Fruit fly (Drosophila melanogaster) whole organism, wandering third instar larva: Measurements from ENCODE around the gene lgs.
A peak's percentile ranks its signal among the peaks of the same experiment; 100 is the strongest.

ENCODE experiments used
- Abd-B ChIP-seq: fragments of >200 bp; optimal IDR thresholded peaks from 2 replicates; lab custom pipeline; 2017; ENCODE audit warnings: missing biosample characterization, missing genetic modification characterization
- CG9705 ChIP-seq: fragments of 200-800 bp; sonication (Bioruptor generic); optimal IDR thresholded peaks from 2 replicates; lab custom pipeline; 2018; ENCODE audit warnings: missing biosample characterization, mild to moderate bottlenecking, missing genetic modification characterization
- CrebA ChIP-seq: fragments of 200-800 bp; sonication (Bioruptor generic); optimal IDR thresholded peaks from 2 replicates; lab custom pipeline; 2016; ENCODE audit warnings: missing biosample characterization, mild to moderate bottlenecking, missing genetic modification characterization, borderline replicate concordance
- Dfd ChIP-seq: fragments of >200 bp; optimal IDR thresholded peaks from 2 replicates; lab custom pipeline; 2017; ENCODE audit warnings: missing biosample characterization, missing genetic modification characterization
- Dif ChIP-seq: fragments of 200-275, 200-300 bp; sonication (Bioruptor generic); optimal IDR thresholded peaks from 2 replicates; lab custom pipeline; 2018; ENCODE audit warnings: missing biosample characterization, missing genetic modification characterization; ENCODE audit not compliant: partially characterized antibody
- HLH106 ChIP-seq: fragments of 200-800 bp; optimal IDR thresholded peaks from 3 replicates; lab custom pipeline; 2019; ENCODE audit warnings: missing biosample characterization, mild to moderate bottlenecking, missing genetic modification characterization, moderate library complexity
- Hnf4 ChIP-seq: fragments of 200-800 bp; sonication (Bioruptor generic); optimal IDR thresholded peaks from 2 replicates; lab custom pipeline; 2016; ENCODE audit warnings: missing biosample characterization, mild to moderate bottlenecking, missing genetic modification characterization
- Jra ChIP-seq: sonication (Bioruptor generic); optimal IDR thresholded peaks from 2 replicates; lab custom pipeline; 2016; ENCODE audit warnings: missing biosample characterization, missing genetic modification characterization
- Myc ChIP-seq: fragments of >200 bp; optimal IDR thresholded peaks from 2 replicates; lab custom pipeline; 2017
- N ChIP-seq: fragments of >200 bp; optimal IDR thresholded peaks from 2 replicates; lab custom pipeline; 2018; ENCODE audit warnings: missing biosample characterization, missing external identifiers, missing genetic modification characterization
- OdsH ChIP-seq: fragments of 200-800 bp; sonication (Bioruptor generic); optimal IDR thresholded peaks from 2 replicates; lab custom pipeline; 2016; ENCODE audit warnings: missing biosample characterization, mild to moderate bottlenecking, missing genetic modification characterization
- Rel ChIP-seq, 2 experiments: fragments of 200-800 bp; sonication (Bioruptor generic) in 1 of 2; optimal IDR thresholded peaks; 2 replicates in 1 of 2; 3 replicates in 1 of 2; lab custom pipeline; 2016 to 2019; ENCODE audit warnings: mild to moderate bottlenecking in 2 of 2, missing biosample characterization in 2 of 2, missing genetic modification characterization in 2 of 2, moderate library complexity in 1 of 2
- Vsx2 ChIP-seq: fragments of 200-300, 225-300 bp; sonication (Bioruptor generic); optimal IDR thresholded peaks from 2 replicates; lab custom pipeline; 2018; ENCODE audit warnings: missing biosample characterization, missing genetic modification characterization; ENCODE audit not compliant: partially characterized antibody
- br ChIP-seq: fragments of 200-800 bp; sonication (Bioruptor generic); optimal IDR thresholded peaks from 2 replicates; lab custom pipeline; 2016; ENCODE audit warnings: missing biosample characterization, missing genetic modification characterization
- dl ChIP-seq, 2 experiments: fragments of 175-275, 200-275 bp in 1 of 2; fragments of 200-275 bp in 1 of 2; sonication (Bioruptor generic); optimal IDR thresholded peaks; lab custom pipeline; 2018; ENCODE audit warnings: mild to moderate bottlenecking in 2 of 2, missing biosample characterization in 2 of 2, missing genetic modification characterization in 2 of 2, moderate library complexity in 2 of 2; ENCODE audit not compliant: partially characterized antibody in 2 of 2, insufficient read depth in 1 of 2
- dmrt93B ChIP-seq: fragments of 200-800 bp; sonication (Bioruptor generic); optimal IDR thresholded peaks from 2 replicates; lab custom pipeline; 2018; ENCODE audit warnings: missing biosample characterization, mild to moderate bottlenecking, missing genetic modification characterization
- dsf ChIP-seq: sonication (Bioruptor generic); optimal IDR thresholded peaks from 2 replicates; lab custom pipeline; 2016; ENCODE audit warnings: missing biosample characterization, missing genetic modification characterization, borderline replicate concordance
- ey ChIP-seq: fragments of 200-800 bp; sonication (Bioruptor generic); optimal IDR thresholded peaks from 2 replicates; lab custom pipeline; 2016; ENCODE audit warnings: missing biosample characterization, missing genetic modification characterization
- jim ChIP-seq: fragments of 175-275, 200-325 bp; sonication (Bioruptor generic); optimal IDR thresholded peaks from 2 replicates; lab custom pipeline; 2016; ENCODE audit warnings: missing biosample characterization, mild to moderate bottlenecking, missing genetic modification characterization
- lola ChIP-seq: fragments of >200 bp; optimal IDR thresholded peaks from 2 replicates; lab custom pipeline; 2017; ENCODE audit warnings: missing biosample characterization, missing genetic modification characterization
- pan ChIP-seq: fragments of >200 bp; optimal IDR thresholded peaks from 2 replicates; lab custom pipeline; 2017
- psq ChIP-seq: fragments of 200-800 bp; sonication (Bioruptor generic); optimal IDR thresholded peaks from 3 replicates; lab custom pipeline; 2017; ENCODE audit warnings: missing biosample characterization, mild to moderate bottlenecking, missing genetic modification characterization, moderate library complexity
- sv ChIP-seq: fragments of 200-800 bp; sonication (Bioruptor generic); optimal IDR thresholded peaks from 3 replicates; lab custom pipeline; 2016; ENCODE audit warnings: missing biosample characterization, missing genetic modification characterization
- tai ChIP-seq: sonication (Bioruptor generic); optimal IDR thresholded peaks from 2 replicates; lab custom pipeline; 2016; ENCODE audit warnings: missing biosample characterization, missing genetic modification characterization
- usp ChIP-seq: fragments of >200 bp; optimal IDR thresholded peaks from 2 replicates; lab custom pipeline; 2017; ENCODE audit warnings: missing biosample characterization, missing genetic modification characterization
- woc ChIP-seq: sonication (Bioruptor generic); optimal IDR thresholded peaks from 2 replicates; lab custom pipeline; 2016; ENCODE audit warnings: missing biosample characterization, mild to moderate bottlenecking, missing genetic modification characterization

Gene lgs

DNA sequence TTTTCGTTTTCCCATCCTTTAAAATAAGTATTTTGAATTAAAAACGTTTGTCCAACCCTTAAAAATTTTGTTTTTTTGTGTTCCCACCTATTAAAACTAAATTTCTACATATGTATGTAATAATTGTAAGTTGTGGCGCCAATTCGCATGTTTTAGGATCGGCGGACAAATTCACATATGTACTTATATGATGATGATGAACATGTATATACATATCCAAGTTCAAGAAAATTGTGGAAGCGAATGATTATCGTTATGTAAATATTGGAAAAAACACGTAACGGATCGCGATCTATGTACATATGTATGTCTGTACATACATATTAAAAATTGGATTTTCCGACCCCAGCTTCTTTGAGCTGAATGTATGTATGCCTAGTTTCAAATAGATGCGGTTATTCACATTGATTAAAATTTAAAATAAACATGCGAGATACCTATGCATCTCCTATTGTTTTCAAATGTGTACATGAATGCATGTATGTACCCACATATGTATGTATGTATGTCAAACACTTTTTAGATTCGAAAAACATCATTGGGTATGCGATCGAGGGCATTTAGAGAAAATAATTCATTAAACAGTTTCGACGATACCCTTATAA lies 25.0 kb upstream of the lgs start:
- TF ChIP-seq pan (lab: Kevin White, UChicago) (no peak), Myc (lab: Kevin White, UChicago) (no peak), woc (GFP tag; lab: Kevin White, UChicago) (no peak), dsf (no peak), CrebA (no peak), dmrt93B (GFP tag; lab: Kevin White, UChicago) (no peak), Vsx2 (GFP tag; lab: Kevin White, UChicago) (no peak), jim (GFP tag; lab: Kevin White, UChicago) (no peak), lola (GFP tag; lab: Kevin White, UChicago) (no peak), usp (GFP tag; lab: Kevin White, UChicago) (no peak), Hnf4 (GFP tag; lab: Kevin White, UChicago) (no peak), HLH106 (tag; lab: Kevin White, UChicago) (no peak), Dif (GFP tag; lab: Kevin White, UChicago) (no peak)

DNA sequence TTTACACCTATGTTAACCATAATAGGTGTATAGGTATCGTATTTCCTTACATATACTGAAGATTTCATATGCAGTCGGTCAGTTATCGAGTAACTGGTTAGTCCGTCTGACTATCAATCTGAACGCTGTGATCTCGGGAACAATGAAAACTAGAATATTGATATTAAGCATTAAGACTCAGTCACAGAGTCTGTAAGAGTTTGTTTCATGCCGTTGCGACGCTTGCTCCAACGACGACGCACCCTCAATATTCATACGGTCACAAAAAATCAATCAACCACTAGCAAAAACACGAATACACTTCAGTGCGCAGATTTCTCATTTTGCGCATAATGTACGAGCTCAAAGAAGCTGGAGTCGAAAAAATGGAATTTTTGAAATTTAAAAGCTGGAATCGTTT lies 24.3 kb upstream of the lgs start:
- TF ChIP-seq Rel (GFP tag; optimal IDR thresholded peaks at IDR 0.05; lab: Kevin White, UChicago) (no peak), Rel (tag; optimal IDR thresholded peaks at IDR 0.05; lab: Kevin White, UChicago) (no peak), Dfd (GFP tag; lab: Kevin White, UChicago) (no peak)

DNA sequence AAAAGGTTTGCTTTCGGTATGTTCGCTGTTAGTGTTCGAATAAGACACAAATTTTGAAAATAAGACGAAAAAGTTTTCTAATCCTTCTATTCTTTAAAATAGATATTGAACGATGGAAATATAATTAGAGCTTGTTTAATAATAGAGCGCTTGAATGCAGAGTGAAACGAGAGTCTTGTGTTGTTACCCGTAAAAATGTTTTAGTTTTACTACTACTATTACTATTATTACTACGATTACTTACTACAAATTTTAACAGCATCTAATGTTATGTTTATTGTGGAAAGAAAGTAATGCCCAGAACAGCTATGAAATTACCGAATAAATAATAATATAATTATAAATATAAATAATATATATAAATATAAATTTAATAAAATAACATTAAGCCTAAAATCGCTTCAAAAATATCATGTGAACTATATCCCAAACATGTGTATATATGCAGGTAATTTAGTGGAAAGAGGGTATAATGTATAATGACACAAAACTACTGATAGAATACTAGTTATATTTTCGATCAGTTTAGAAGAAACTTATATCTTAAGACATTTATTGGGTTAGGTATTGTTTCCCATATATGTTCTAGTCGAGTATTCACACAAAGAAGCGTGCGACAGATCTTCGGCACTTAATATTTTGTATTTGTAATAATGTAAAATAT lies 23.4 kb upstream of the lgs start, which contains the start of gene CG33941:
TSS of gene CG33941 (plus strand) at position 522 of the 664 bp plus-strand sequence.
- TF ChIP-seq pan (lab: Kevin White, UChicago), result no peak
- TF ChIP-seq Myc (lab: Kevin White, UChicago), result peak; percentile 22
- no peak for TF ChIP-seq tai (GFP tag; lab: Kevin White, UChicago)
- peak; percentile 47 for TF ChIP-seq N (GFP tag; lab: Kevin White, UChicago)
- TF ChIP-seq dl (GFP tag; optimal IDR thresholded peaks at IDR 0.05; lab: Kevin White, UChicago; ENCODE audit: insufficient read depth in 1 of 2, partially characterized antibody in 2 of 2), result no peak

DNA sequence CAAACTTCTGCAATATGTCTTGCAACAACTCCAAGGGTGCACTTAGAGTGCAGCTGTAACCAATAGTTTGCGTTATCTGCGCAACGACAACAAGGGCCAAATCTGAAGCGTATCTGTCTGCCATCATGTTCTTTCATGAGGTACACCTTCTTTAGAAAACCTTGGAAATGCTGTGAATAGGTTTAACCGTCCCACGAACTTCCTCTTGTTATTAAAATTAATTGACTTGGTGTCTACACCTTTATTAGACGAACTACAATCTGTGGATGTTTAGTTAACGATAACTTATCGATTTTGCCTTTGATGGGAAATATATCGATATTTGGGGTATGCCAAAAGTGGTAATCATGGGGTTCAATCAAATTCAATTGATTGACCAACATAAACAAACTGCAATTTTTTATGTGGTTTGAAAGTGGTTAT lies 22.8 kb upstream of the lgs start, which contains the start of gene Taf3:
TSS of gene Taf3 (minus strand) at position 286 of the 423 bp plus-strand sequence.
- no peak for TF ChIP-seq ey (GFP tag; lab: Kevin White, UChicago)
- no peak for TF ChIP-seq OdsH (GFP tag; lab: Kevin White, UChicago)
- no peak for TF ChIP-seq Abd-B
- no peak for TF ChIP-seq N (GFP tag; lab: Kevin White, UChicago)
- no peak for TF ChIP-seq Rel (GFP tag; optimal IDR thresholded peaks at IDR 0.05; lab: Kevin White, UChicago)
- no peak for TF ChIP-seq Rel (tag; optimal IDR thresholded peaks at IDR 0.05; lab: Kevin White, UChicago)
- TF ChIP-seq pan (lab: Kevin White, UChicago), result no peak
- no peak for TF ChIP-seq Dfd (GFP tag; lab: Kevin White, UChicago)
- no peak for TF ChIP-seq Jra (GFP tag; lab: Kevin White, UChicago)
- no peak for TF ChIP-seq dl (GFP tag; optimal IDR thresholded peaks at IDR 0.05; lab: Kevin White, UChicago; ENCODE audit: insufficient read depth in 1 of 2, partially characterized antibody in 2 of 2)
- no peak for TF ChIP-seq dmrt93B (GFP tag; lab: Kevin White, UChicago)
- no peak for TF ChIP-seq br (GFP tag; lab: Kevin White, UChicago)
- no peak for TF ChIP-seq Myc (lab: Kevin White, UChicago)
- TF ChIP-seq CG9705 (GFP tag; lab: Kevin White, UChicago), result no peak
- TF ChIP-seq Vsx2 (GFP tag; lab: Kevin White, UChicago), result no peak
- no peak for TF ChIP-seq lola (GFP tag; lab: Kevin White, UChicago)
- no peak for TF ChIP-seq psq (GFP tag; lab: Kevin White, UChicago)
- TF ChIP-seq tai (GFP tag; lab: Kevin White, UChicago), result no peak
- no peak for TF ChIP-seq sv (GFP tag; lab: Kevin White, UChicago)
- TF ChIP-seq Hnf4 (GFP tag; lab: Kevin White, UChicago), result no peak

DNA sequence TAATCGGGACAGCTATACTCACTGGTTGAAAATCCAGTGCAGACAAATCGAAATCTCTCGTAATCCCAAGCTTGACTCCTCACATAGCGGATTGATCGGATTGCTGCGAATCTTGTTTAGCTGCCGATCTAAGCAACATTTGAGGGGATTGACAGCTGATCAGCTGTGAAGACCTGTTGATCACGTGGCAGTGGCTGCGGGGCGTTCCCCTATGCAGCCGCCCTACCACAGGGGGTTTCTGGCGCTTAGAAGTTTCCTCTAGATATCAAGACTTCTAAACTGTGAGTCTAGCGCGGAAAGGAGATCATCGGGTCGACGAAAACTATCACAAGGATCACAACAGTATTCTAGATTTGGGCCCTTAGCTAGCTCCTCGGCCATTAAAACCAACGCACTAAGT lies 14.9 kb upstream of the lgs start:
- TF ChIP-seq jim (GFP tag; lab: Kevin White, UChicago) (no peak), lola (GFP tag; lab: Kevin White, UChicago) (no peak), pan (lab: Kevin White, UChicago) (no peak), br (GFP tag; lab: Kevin White, UChicago) (no peak), Rel (GFP tag; optimal IDR thresholded peaks at IDR 0.05; lab: Kevin White, UChicago) (no peak), Rel (tag; optimal IDR thresholded peaks at IDR 0.05; lab: Kevin White, UChicago) (no peak), Jra (GFP tag; lab: Kevin White, UChicago) (no peak), psq (GFP tag; lab: Kevin White, UChicago) (no peak), HLH106 (tag; lab: Kevin White, UChicago) (no peak)
